Fruit fly (Drosophila melanogaster) whole organism, embryonic: ENCODE measurements around the gene janA.

Experiments used
- Abd-B ChIP-seq: fragments of 200-800 bp; sonication (Bioruptor generic); optimal IDR thresholded peaks from 2 replicates; lab custom pipeline; 2018; ENCODE audit warnings: missing biosample characterization, mild to moderate bottlenecking, missing genetic modification characterization, moderate library complexity
- CG11093 ChIP-seq: fragments of 200-800 bp; sonication (Bioruptor generic); IDR thresholded peaks from 3 replicates; pipeline ENCODE4 v1.3.6; 2022; ENCODE audit warnings: missing biosample characterization, missing genetic modification characterization
- CG12104 ChIP-seq: fragments of 200-800 bp; sonication (Bioruptor generic); optimal IDR thresholded peaks from 3 replicates; lab custom pipeline; 2016; ENCODE audit warnings: missing biosample characterization, missing genetic modification characterization
- CG12155 ChIP-seq: fragments of 200-800 bp; sonication (Bioruptor generic); optimal IDR thresholded peaks from 3 replicates; lab custom pipeline; 2016; ENCODE audit warnings: missing biosample characterization, missing genetic modification characterization
- CG12219 ChIP-seq: fragments of 200-800 bp; sonication (Bioruptor generic); optimal IDR thresholded peaks from 3 replicates; lab custom pipeline; 2018; ENCODE audit warnings: missing biosample characterization, mild to moderate bottlenecking, missing genetic modification characterization
- CG12391 ChIP-seq: fragments of 200-800 bp; sonication (Bioruptor generic); optimal IDR thresholded peaks from 3 replicates; lab custom pipeline; 2018; ENCODE audit warnings: missing biosample characterization, mild to moderate bottlenecking, missing genetic modification characterization, moderate library complexity
- CG12769 ChIP-seq: fragments of 200-800 bp; sonication (Bioruptor generic); optimal IDR thresholded peaks from 2 replicates; lab custom pipeline; 2019; ENCODE audit warnings: missing biosample characterization, mild to moderate bottlenecking, missing genetic modification characterization, moderate library complexity
- CG14014 ChIP-seq: fragments of 200-800 bp; sonication (Bioruptor generic); IDR thresholded peaks from 2 replicates; pipeline ENCODE4 v1.3.6; 2022; ENCODE audit warnings: missing biosample characterization, missing genetic modification characterization
- CG14441 ChIP-seq: fragments of 200-800 bp; sonication (Bioruptor generic); IDR thresholded peaks from 2 replicates; pipeline ENCODE4 v1.3.6; 2022; ENCODE audit warnings: missing biosample characterization, missing genetic modification characterization
- CG16813 ChIP-seq: fragments of 200-800 bp; sonication (Bioruptor generic); IDR thresholded peaks from 3 replicates; pipeline ENCODE4 v1.3.6; 2022; ENCODE audit warnings: missing biosample characterization, missing genetic modification characterization; ENCODE audit not compliant: partially characterized antibody
- CG17186 ChIP-seq: fragments of 200-800 bp; sonication (Bioruptor generic); optimal IDR thresholded peaks from 3 replicates; lab custom pipeline; 2017; ENCODE audit warnings: missing biosample characterization, missing genetic modification reagents, missing genetic modification characterization
- CG17385 ChIP-seq: fragments of 200-800 bp; sonication (Bioruptor generic); optimal IDR thresholded peaks from 3 replicates; lab custom pipeline; 2018; ENCODE audit warnings: missing biosample characterization, mild to moderate bottlenecking, missing genetic modification characterization
- CG30403 ChIP-seq: fragments of 200-800 bp; sonication (Bioruptor generic); optimal IDR thresholded peaks from 3 replicates; lab custom pipeline; 2016; ENCODE audit warnings: missing biosample characterization, missing genetic modification characterization
- CG3065 ChIP-seq: fragments of 200-800 bp; sonication (Bioruptor generic); optimal IDR thresholded peaks from 2 replicates; lab custom pipeline; 2016; ENCODE audit warnings: missing biosample characterization, missing genetic modification characterization
- CG31388 ChIP-seq: fragments of 200-800 bp; sonication (Bioruptor generic); optimal IDR thresholded peaks from 2 replicates; lab custom pipeline; 2016; ENCODE audit warnings: missing biosample characterization, missing genetic modification characterization
- CG3163 ChIP-seq: fragments of 200-800 bp; sonication (Bioruptor generic); optimal IDR thresholded peaks from 3 replicates; lab custom pipeline; 2016; ENCODE audit warnings: missing biosample characterization, missing genetic modification characterization
- CG3407 ChIP-seq: fragments of 200-800 bp; sonication (Bioruptor generic); optimal IDR thresholded peaks from 2 replicates; lab custom pipeline; 2018; ENCODE audit warnings: missing biosample characterization, mild to moderate bottlenecking, missing genetic modification characterization
- CG34376 ChIP-seq: fragments of 200-800 bp; sonication (Bioruptor generic); optimal IDR thresholded peaks from 2 replicates; lab custom pipeline; 2018; ENCODE audit warnings: missing biosample characterization, mild to moderate bottlenecking, missing genetic modification characterization
- CG3838 ChIP-seq: fragments of 200-800 bp; sonication (Bioruptor generic); optimal IDR thresholded peaks from 3 replicates; lab custom pipeline; 2016; ENCODE audit warnings: missing biosample characterization, missing genetic modification characterization
- CG4854 ChIP-seq: fragments of 200-800 bp; sonication (Bioruptor generic); optimal IDR thresholded peaks from 2 replicates; lab custom pipeline; 2016; ENCODE audit warnings: missing biosample characterization, missing genetic modification characterization, inconsistent platforms
- CG6654 ChIP-seq: fragments of 200-800 bp; sonication (Bioruptor generic); optimal IDR thresholded peaks from 2 replicates; lab custom pipeline; 2017; ENCODE audit warnings: missing biosample characterization, mild to moderate bottlenecking, missing genetic modification characterization
- CG6791 ChIP-seq: fragments of 200-800 bp; sonication (Bioruptor generic); IDR thresholded peaks from 3 replicates; pipeline ENCODE4 v1.3.6; 2022; ENCODE audit warnings: missing biosample characterization, missing genetic modification characterization; ENCODE audit not compliant: partially characterized antibody
- CG7786 ChIP-seq: fragments of 200-800 bp; sonication (Bioruptor generic); optimal IDR thresholded peaks from 2 replicates; lab custom pipeline; 2016; ENCODE audit warnings: missing biosample characterization, missing genetic modification characterization
- CG8944 ChIP-seq: fragments of 200-800 bp; sonication (Bioruptor generic); optimal IDR thresholded peaks from 3 replicates; lab custom pipeline; 2016; ENCODE audit warnings: missing biosample characterization, missing genetic modification characterization
- CG9609 ChIP-seq: fragments of 200-800 bp; sonication (Bioruptor generic); optimal IDR thresholded peaks from 3 replicates; lab custom pipeline; 2016; ENCODE audit warnings: missing biosample characterization, missing genetic modification characterization
- Dip3 ChIP-seq: fragments of 200-800 bp; sonication (Bioruptor generic); optimal IDR thresholded peaks from 3 replicates; lab custom pipeline; 2016; ENCODE audit warnings: missing biosample characterization, missing genetic modification characterization
- HmgD ChIP-seq: fragments of 200-800 bp; sonication (Bioruptor generic); optimal IDR thresholded peaks from 3 replicates; lab custom pipeline; 2016; ENCODE audit warnings: missing biosample characterization, missing genetic modification characterization
- Hr51 ChIP-seq, 2 experiments: fragments of 200-800 bp; sonication (Bioruptor generic); optimal IDR thresholded peaks; 2 replicates in 1 of 2; 3 replicates in 1 of 2; lab custom pipeline; 2016 to 2018; ENCODE audit warnings: missing biosample characterization in 2 of 2, missing genetic modification characterization in 2 of 2, mild to moderate bottlenecking in 1 of 2, moderate library complexity in 1 of 2
- Hsf ChIP-seq: fragments of 200-800 bp; sonication (Bioruptor generic); optimal IDR thresholded peaks from 3 replicates; lab custom pipeline; 2016; ENCODE audit warnings: missing biosample characterization, missing genetic modification characterization
- NFAT ChIP-seq: fragments of 200-800 bp; sonication (Bioruptor generic); IDR thresholded peaks from 2 replicates; pipeline ENCODE4 v1.3.6; 2022; ENCODE audit warnings: missing biosample characterization, missing genetic modification characterization
- Neu2 ChIP-seq: fragments of 200-800 bp; sonication (Bioruptor generic); optimal IDR thresholded peaks from 3 replicates; lab custom pipeline; 2016; ENCODE audit warnings: missing biosample characterization, missing genetic modification characterization, borderline replicate concordance
- Pdp1 ChIP-seq, 2 experiments: fragments of 200-800 bp; sonication (Bioruptor generic); optimal IDR thresholded peaks; 3 replicates each; lab custom pipeline; 2016; ENCODE audit warnings: missing biosample characterization in 2 of 2, missing genetic modification characterization in 2 of 2, mild to moderate bottlenecking in 1 of 2, moderate library complexity in 1 of 2
- Xbp1 ChIP-seq: fragments of 200-800 bp; sonication (Bioruptor generic); optimal IDR thresholded peaks from 3 replicates; lab custom pipeline; 2016; ENCODE audit warnings: missing biosample characterization, mild to moderate bottlenecking, missing genetic modification characterization
- ab ChIP-seq: fragments of 200-800 bp; sonication (Bioruptor generic); optimal IDR thresholded peaks from 2 replicates; lab custom pipeline; 2016; ENCODE audit warnings: missing biosample characterization, missing genetic modification characterization
- az2 ChIP-seq: fragments of 200-800 bp; sonication (Bioruptor generic); optimal IDR thresholded peaks from 3 replicates; lab custom pipeline; 2016; ENCODE audit warnings: missing biosample characterization, missing genetic modification characterization
- bbx ChIP-seq: fragments of 200-800 bp; sonication (Bioruptor generic); IDR thresholded peaks from 2 replicates; pipeline ENCODE4 v1.3.6; 2022; ENCODE audit warnings: missing biosample characterization, missing genetic modification characterization; ENCODE audit not compliant: partially characterized antibody
- br ChIP-seq: fragments of >200 bp; optimal IDR thresholded peaks from 2 replicates; lab custom pipeline; 2017
- dysf ChIP-seq: fragments of 200-800 bp; sonication (Bioruptor generic); IDR thresholded peaks from 3 replicates; pipeline ENCODE4 v1.3.6; 2022; ENCODE audit warnings: missing biosample characterization, missing genetic modification characterization
- esg ChIP-seq: fragments of 200-800 bp; sonication (Bioruptor generic); conservative IDR thresholded peaks from 2 replicates; pipeline ENCODE4 v1.3.6; 2022; ENCODE audit warnings: missing biosample characterization, missing genetic modification characterization
- fd96Cb ChIP-seq: fragments of 200-800 bp; sonication (Bioruptor generic); optimal IDR thresholded peaks from 2 replicates; lab custom pipeline; 2018; ENCODE audit warnings: missing biosample characterization, mild to moderate bottlenecking, missing genetic modification characterization, moderate library complexity
- gcm2 ChIP-seq: fragments of 200-800 bp; sonication (Bioruptor generic); optimal IDR thresholded peaks from 2 replicates; lab custom pipeline; 2016; ENCODE audit warnings: missing biosample characterization, missing genetic modification characterization
- grn ChIP-seq: fragments of 200-800 bp; sonication (Bioruptor generic); optimal IDR thresholded peaks from 3 replicates; lab custom pipeline; 2017; ENCODE audit warnings: missing biosample characterization, missing genetic modification characterization
- jumu ChIP-seq: fragments of 200-800 bp; sonication (Bioruptor generic); optimal IDR thresholded peaks from 3 replicates; lab custom pipeline; 2016; ENCODE audit warnings: missing biosample characterization, missing genetic modification characterization
- lab ChIP-seq: fragments of 200-800 bp; sonication (Bioruptor generic); optimal IDR thresholded peaks from 3 replicates; lab custom pipeline; 2017; ENCODE audit warnings: missing biosample characterization, missing genetic modification characterization, mild to moderate bottlenecking, moderate library complexity, missing genetic modification reagents
- mld ChIP-seq: fragments of 200-800 bp; sonication (Bioruptor generic); IDR thresholded peaks from 3 replicates; pipeline ENCODE4 v1.3.6; 2022; ENCODE audit warnings: missing biosample characterization, missing genetic modification characterization; ENCODE audit not compliant: partially characterized antibody
- p53 ChIP-seq: fragments of 200-800 bp; sonication (Bioruptor generic); optimal IDR thresholded peaks from 2 replicates; lab custom pipeline; 2016; ENCODE audit warnings: missing biosample characterization, missing genetic modification characterization
- pnt ChIP-seq: fragments of 200-800 bp; sonication (Bioruptor generic); optimal IDR thresholded peaks from 3 replicates; lab custom pipeline; 2016; ENCODE audit warnings: missing biosample characterization, missing genetic modification characterization
- slou ChIP-seq: fragments of 200-800 bp; sonication (Bioruptor generic); optimal IDR thresholded peaks from 3 replicates; lab custom pipeline; 2016; ENCODE audit warnings: missing biosample characterization, missing genetic modification characterization
- so ChIP-seq: fragments of 200-800 bp; sonication (Bioruptor generic); IDR thresholded peaks from 3 replicates; pipeline ENCODE4 v1.3.6; 2022; ENCODE audit warnings: missing biosample characterization, missing genetic modification characterization
- stc ChIP-seq: fragments of 200-800 bp; sonication (Bioruptor generic); IDR thresholded peaks from 2 replicates; pipeline ENCODE4 v1.3.6; 2022; ENCODE audit warnings: missing biosample characterization, missing genetic modification characterization
- zf30C ChIP-seq: fragments of 200-800 bp; sonication (Bioruptor generic); optimal IDR thresholded peaks from 3 replicates; lab custom pipeline; 2018; ENCODE audit warnings: missing biosample characterization, mild to moderate bottlenecking, missing genetic modification characterization
- zfh1 ChIP-seq: fragments of 200-800 bp; sonication (Bioruptor generic); IDR thresholded peaks from 3 replicates; pipeline ENCODE4 v1.3.6; 2022; ENCODE audit warnings: missing biosample characterization, missing genetic modification characterization

janA gene

dm6 chr3R:30061154-30061482 lies 21.8 kb upstream of the janA start (continued):
- TF ChIP-seq lab (GFP tag; lab: Kevin White, UChicago) = peak; percentile 92
- peak; percentile 93 for TF ChIP-seq stc (GFP tag; lab: Robert Waterston, UW)
- TF ChIP-seq CG12219 (GFP tag; lab: Kevin White, UChicago) = peak; percentile 64
- peak; percentile 88 for TF ChIP-seq dysf (GFP tag; lab: Robert Waterston, UW)
- TF ChIP-seq bbx (GFP tag; lab: Robert Waterston, UW) = no peak
- peak; percentile 81 for TF ChIP-seq CG12104 (GFP tag; lab: Kevin White, UChicago)
- TF ChIP-seq br (lab: Kevin White, UChicago) = no peak
- TF ChIP-seq ab (GFP tag; lab: Kevin White, UChicago) = no peak
- TF ChIP-seq CG17385 = peak; percentile 70
- TF ChIP-seq zf30C (GFP tag; lab: Kevin White, UChicago) = peak; percentile 65
- peak; percentile 89 for TF ChIP-seq pnt (GFP tag; lab: Kevin White, UChicago)
- no peak for TF ChIP-seq mld (GFP tag; lab: Robert Waterston, UW)
- peak; percentile 93 for TF ChIP-seq so (GFP tag; lab: Robert Waterston, UW)
- TF ChIP-seq CG31388 (GFP tag; lab: Kevin White, UChicago) = peak; percentile 59
- TF ChIP-seq NFAT (GFP tag; lab: Robert Waterston, UW) = peak; percentile 74
- TF ChIP-seq Hr51 (GFP tag; optimal IDR thresholded peaks at IDR 0.05; lab: Kevin White, UChicago) = peak; percentile 26 to 83
- TF ChIP-seq CG8944 (GFP tag; lab: Kevin White, UChicago) = peak; percentile 89
- peak; percentile 28 for TF ChIP-seq CG3065 (GFP tag; lab: Kevin White, UChicago)
- peak; percentile 91 for TF ChIP-seq CG14441 (GFP tag; lab: Robert Waterston, UW)
- TF ChIP-seq esg (GFP tag; lab: Robert Waterston, UW) = peak; percentile 92
- TF ChIP-seq CG30403 (GFP tag; lab: Kevin White, UChicago) = peak; percentile 87
- TF ChIP-seq Dip3 (GFP tag; lab: Kevin White, UChicago) = peak; percentile 62
- peak; percentile 49 for TF ChIP-seq CG3163 (GFP tag; lab: Kevin White, UChicago)
- TF ChIP-seq CG3838 (GFP tag; lab: Kevin White, UChicago) = no peak
- TF ChIP-seq p53 = peak; percentile 62
- peak; percentile 80 for TF ChIP-seq Abd-B (GFP tag; lab: Kevin White, UChicago)
- peak; percentile 80 for TF ChIP-seq CG4854 (GFP tag; lab: Kevin White, UChicago)
- TF ChIP-seq CG6791 (GFP tag; lab: Robert Waterston, UW) = no peak
- TF ChIP-seq fd96Cb (tag; lab: Kevin White, UChicago) = peak; percentile 94
- peak; percentile 37 for TF ChIP-seq CG34376 (GFP tag; lab: Kevin White, UChicago)
- peak; percentile 58 for TF ChIP-seq HmgD (GFP tag; lab: Kevin White, UChicago)
- TF ChIP-seq CG16813 (GFP tag; lab: Robert Waterston, UW) = no peak
- no peak for TF ChIP-seq Neu2 (GFP tag; lab: Kevin White, UChicago)
- TF ChIP-seq CG12391 (tag; lab: Kevin White, UChicago) = peak; percentile 80
- TF ChIP-seq grn (GFP tag; lab: Kevin White, UChicago) = peak; percentile 56
- peak; percentile 82 for TF ChIP-seq CG11093 (GFP tag; lab: Robert Waterston, UW)
- TF ChIP-seq zfh1 (GFP tag; lab: Robert Waterston, UW) = peak; percentile 96
- TF ChIP-seq Xbp1 (GFP tag; lab: Kevin White, UChicago) = peak; percentile 79
- peak; percentile 60 for TF ChIP-seq CG7786 (GFP tag; lab: Kevin White, UChicago)
- TF ChIP-seq az2 = peak; percentile 76
- peak; percentile 82 for TF ChIP-seq CG3407 (GFP tag; lab: Kevin White, UChicago)
- TF ChIP-seq gcm2 (GFP tag; lab: Kevin White, UChicago) = peak; percentile 19
- peak; percentile 60 for TF ChIP-seq CG12769
- peak; percentile 81 for TF ChIP-seq Hsf
- TF ChIP-seq jumu (GFP tag; lab: Kevin White, UChicago) = peak; percentile 88
- TF ChIP-seq CG12155 (GFP tag; lab: Kevin White, UChicago) = peak; percentile 52
- TF ChIP-seq slou (GFP tag; lab: Kevin White, UChicago) = peak; percentile 63
- peak; percentile 48 for TF ChIP-seq CG17186
- peak; percentile 87 to 89 for TF ChIP-seq Pdp1 (GFP tag; optimal IDR thresholded peaks at IDR 0.05; lab: Kevin White, UChicago)
- TF ChIP-seq CG9609 (GFP tag; lab: Kevin White, UChicago) = peak; percentile 68
- peak; percentile 68 for TF ChIP-seq CG6654 (GFP tag; lab: Kevin White, UChicago)
- TF ChIP-seq CG14014 (GFP tag; lab: Robert Waterston, UW) = peak; percentile 92
